Worm (Caenorhabditis elegans) whole organism, early embryonic: ENCODE measurements around the gene acer-1.

Source experiments
- B0310.2 ChIP-seq: sonication (generic microtip); optimal IDR thresholded peaks from 2 replicates; lab custom pipeline; 2016; ENCODE audit warnings: mild to moderate bottlenecking, missing genetic modification characterization, missing compliant biosample characterization
- aly-1 ChIP-seq: sonication (generic microtip); optimal IDR thresholded peaks from 2 replicates; lab custom pipeline; 2016; ENCODE audit warnings: missing genetic modification characterization, missing compliant biosample characterization
- ama-1 ChIP-seq: fragments of 150-350 bp; optimal IDR thresholded peaks from 2 replicates; lab custom pipeline; 2014
- ceh-13 ChIP-seq: fragments of 200-800 bp; sonication (Bioruptor generic); optimal IDR thresholded peaks from 2 replicates; lab custom pipeline; 2018; ENCODE audit warnings: mild to moderate bottlenecking, missing genetic modification characterization, missing compliant biosample characterization
- flt-1 ChIP-seq: fragments of 200-800 bp; sonication (Bioruptor generic); IDR thresholded peaks from 2 replicates; pipeline ENCODE4 v1.3.6; 2022; ENCODE audit warnings: missing genetic modification characterization, missing compliant biosample characterization
- hmbx-1 ChIP-seq: sonication (generic microtip); optimal IDR thresholded peaks from 2 replicates; lab custom pipeline; 2016; ENCODE audit warnings: mild to moderate bottlenecking, missing genetic modification characterization, missing compliant biosample characterization
- hmg-4 ChIP-seq: fragments of 200-800 bp; sonication (Bioruptor generic); optimal IDR thresholded peaks from 2 replicates; lab custom pipeline; 2018; ENCODE audit warnings: mild to moderate bottlenecking, missing genetic modification characterization, missing compliant biosample characterization
- hnd-1 ChIP-seq: sonication (generic microtip); optimal IDR thresholded peaks from 2 replicates; lab custom pipeline; 2016; ENCODE audit warnings: missing genetic modification characterization, missing compliant biosample characterization
- scrt-1 ChIP-seq: fragments of 200-800 bp; sonication (Bioruptor generic); IDR thresholded peaks from 2 replicates; pipeline ENCODE4 v1.3.6; 2022; ENCODE audit warnings: missing genetic modification characterization, missing compliant biosample characterization
- sea-1 ChIP-seq: fragments of 200-800 bp; sonication (Bioruptor generic); conservative IDR thresholded peaks from 2 replicates; pipeline ENCODE4 v1.3.6; 2022; ENCODE audit warnings: missing genetic modification characterization, missing compliant biosample characterization
- tbx-11 ChIP-seq: fragments of 200-800 bp; sonication (Bioruptor generic); IDR thresholded peaks from 2 replicates; pipeline ENCODE4 v1.3.6; 2022; ENCODE audit warnings: missing genetic modification characterization, missing compliant biosample characterization
- tbx-37 ChIP-seq: fragments of 200-800 bp; sonication (Bioruptor generic); conservative IDR thresholded peaks from 2 replicates; pipeline ENCODE4 v1.3.6; 2022; ENCODE audit warnings: missing genetic modification reagents, missing genetic modification characterization, missing compliant biosample characterization

ce11 chrII:6932978-6933377 is 42.8 kb upstream of the acer-1 start:
- TF ChIP-seq ceh-13 (GFP tag; lab: Kevin White, UChicago) (no peak), ama-1 (lab: Kevin White, UChicago) (no peak), B0310.2 (tag; lab: Kevin White, UChicago) (no peak), hnd-1 (no peak), aly-1 (tag; lab: Kevin White, UChicago) (no peak), sea-1 (GFP tag; lab: Robert Waterston, UW) (no peak), hmbx-1 (tag; lab: Kevin White, UChicago) (no peak), hmg-4 (GFP tag; lab: Kevin White, UChicago) (no peak), scrt-1 (GFP tag; lab: Robert Waterston, UW) (no peak), tbx-37 (GFP tag; lab: Robert Waterston, UW) (no peak), flt-1 (GFP tag; lab: Robert Waterston, UW) (no peak), tbx-11 (GFP tag; lab: Robert Waterston, UW) (no peak)
